Fruit fly (Drosophila melanogaster) whole organism, embryonic: ENCODE measurements around the gene CG16758.
A peak's percentile ranks its signal among the peaks of the same experiment; 100 is the strongest.

Experiments
- Ada2b ChIP-seq: fragments of 200-800 bp; sonication (Bioruptor generic); IDR thresholded peaks from 2 replicates; pipeline ENCODE4 v1.3.6; 2022; ENCODE audit warnings: missing biosample characterization, missing genetic modification characterization
- C15 ChIP-seq: fragments of 200-800 bp; sonication (Bioruptor generic); IDR thresholded peaks from 3 replicates; pipeline ENCODE4 v1.3.6; 2022; ENCODE audit warnings: missing biosample characterization, missing genetic modification characterization
- CG1024 ChIP-seq: fragments of 200-800 bp; sonication (Bioruptor generic); IDR thresholded peaks from 2 replicates; pipeline ENCODE4 v1.3.6; 2022; ENCODE audit warnings: missing biosample characterization, missing genetic modification characterization
- CG10274 ChIP-seq: fragments of 200-800 bp; sonication (Bioruptor generic); optimal IDR thresholded peaks from 3 replicates; lab custom pipeline; 2017; ENCODE audit warnings: missing biosample characterization, mild to moderate bottlenecking, missing genetic modification characterization
- CG10959 ChIP-seq: fragments of 200-800 bp; sonication (Bioruptor generic); IDR thresholded peaks from 2 replicates; pipeline ENCODE4 v1.3.6; 2022; ENCODE audit warnings: missing biosample characterization, missing genetic modification characterization
- CG14441 ChIP-seq: fragments of 200-800 bp; sonication (Bioruptor generic); IDR thresholded peaks from 2 replicates; pipeline ENCODE4 v1.3.6; 2022; ENCODE audit warnings: missing biosample characterization, missing genetic modification characterization
- CG15073 ChIP-seq: fragments of 200-800 bp; sonication (Bioruptor generic); optimal IDR thresholded peaks from 2 replicates; lab custom pipeline; 2016; ENCODE audit warnings: missing biosample characterization, missing genetic modification characterization
- CG1603 ChIP-seq: fragments of 200-800 bp; sonication (Bioruptor generic); optimal IDR thresholded peaks from 2 replicates; lab custom pipeline; 2019; ENCODE audit warnings: missing biosample characterization, mild to moderate bottlenecking, missing genetic modification characterization, moderate library complexity
- CG17612 ChIP-seq: fragments of 200-800 bp; sonication (Bioruptor generic); IDR thresholded peaks from 2 replicates; pipeline ENCODE4 v1.3.6; 2022; ENCODE audit warnings: missing biosample characterization, missing genetic modification characterization
- CG2129 ChIP-seq: fragments of 200-800 bp; sonication (Bioruptor generic); IDR thresholded peaks from 2 replicates; pipeline ENCODE4 v1.3.6; 2022; ENCODE audit warnings: missing biosample characterization, missing genetic modification characterization; ENCODE audit not compliant: partially characterized antibody
- CG2202 ChIP-seq: fragments of 200-800 bp; sonication (Bioruptor generic); optimal IDR thresholded peaks from 2 replicates; lab custom pipeline; 2018; ENCODE audit warnings: missing biosample characterization, mild to moderate bottlenecking, missing genetic modification characterization
- CG2875 ChIP-seq: fragments of 200-800 bp; sonication (Bioruptor generic); optimal IDR thresholded peaks from 2 replicates; lab custom pipeline; 2017; ENCODE audit warnings: missing biosample characterization, mild to moderate bottlenecking, missing genetic modification characterization, missing genetic modification reagents
- CG3726 ChIP-seq: fragments of 200-800 bp; sonication (Bioruptor generic); IDR thresholded peaks from 3 replicates; pipeline ENCODE4, ENCODE4 v1.3.6; 2022; ENCODE audit warnings: missing biosample characterization, missing genetic modification characterization
- CG4282 ChIP-seq: fragments of 200-800 bp; sonication (Bioruptor generic); optimal IDR thresholded peaks from 2 replicates; lab custom pipeline; 2016; ENCODE audit warnings: missing biosample characterization, missing genetic modification characterization
- CG4328 ChIP-seq: fragments of 200-800 bp; sonication (Bioruptor generic); optimal IDR thresholded peaks from 3 replicates; lab custom pipeline; 2017; ENCODE audit warnings: missing biosample characterization, missing genetic modification reagents, missing genetic modification characterization
- CG4404 ChIP-seq: fragments of 200-800 bp; sonication (Bioruptor generic); IDR thresholded peaks from 2 replicates; pipeline ENCODE4 v1.3.6; 2022; ENCODE audit warnings: missing biosample characterization, missing genetic modification characterization
- CG4820 ChIP-seq: fragments of 200-800 bp; sonication (Bioruptor generic); optimal IDR thresholded peaks from 3 replicates; lab custom pipeline; 2016; ENCODE audit warnings: missing biosample characterization, missing genetic modification characterization
- CG5953 ChIP-seq: fragments of 200-800 bp; sonication (Bioruptor generic); IDR thresholded peaks from 2 replicates; pipeline ENCODE4 v1.3.6; 2022; ENCODE audit warnings: missing biosample characterization, missing genetic modification characterization
- CG8359 ChIP-seq: fragments of 200-800 bp; sonication (Bioruptor generic); optimal IDR thresholded peaks from 2 replicates; lab custom pipeline; 2017; ENCODE audit warnings: missing biosample characterization, mild to moderate bottlenecking, missing genetic modification characterization, borderline replicate concordance
- CG8765 ChIP-seq: fragments of 200-800 bp; sonication (Bioruptor generic); IDR thresholded peaks from 2 replicates; pipeline ENCODE4 v1.3.6; 2022; ENCODE audit warnings: missing biosample characterization, missing genetic modification characterization
- CTCF ChIP-seq: fragments of 200-800 bp; sonication (Bioruptor generic); optimal IDR thresholded peaks from 2 replicates; lab custom pipeline; 2017; ENCODE audit warnings: missing biosample characterization, mild to moderate bottlenecking, missing genetic modification characterization, moderate library complexity
- Chrac-16 ChIP-seq: fragments of 200-800 bp; sonication (Bioruptor generic); optimal IDR thresholded peaks from 3 replicates; lab custom pipeline; 2016; ENCODE audit warnings: missing biosample characterization, missing genetic modification characterization
- E2f1 ChIP-seq: fragments of 200-800 bp; sonication (Bioruptor generic); IDR thresholded peaks from 2 replicates; pipeline ENCODE4 v1.3.6; 2022; ENCODE audit warnings: missing biosample characterization, missing genetic modification characterization
- Ets97D ChIP-seq: fragments of 200-800 bp; sonication (Bioruptor generic); optimal IDR thresholded peaks from 3 replicates; lab custom pipeline; 2016; ENCODE audit warnings: missing biosample characterization, missing genetic modification characterization
- Gug ChIP-seq: fragments of 200-800 bp; sonication (Bioruptor generic); IDR thresholded peaks from 4 replicates; pipeline ENCODE4 v1.3.6; 2022; ENCODE audit warnings: missing biosample characterization, missing genetic modification characterization
- HLH3B ChIP-seq: fragments of 200-800 bp; sonication (Bioruptor generic); IDR thresholded peaks from 2 replicates; pipeline ENCODE4 v1.3.6; 2022; ENCODE audit warnings: missing biosample characterization, missing genetic modification characterization
- Hr78 ChIP-seq, 2 experiments: fragments of 200-800 bp in 1 of 2; fragments of >200 bp in 1 of 2; sonication (Bioruptor generic) in 1 of 2; optimal IDR thresholded peaks; 2 replicates each; lab custom pipeline; 2017 to 2019; ENCODE audit warnings: missing biosample characterization in 2 of 2, missing genetic modification characterization in 2 of 2, mild to moderate bottlenecking in 1 of 2, moderate library complexity in 1 of 2
- Kr ChIP-seq: fragments of 200-800 bp; sonication (Bioruptor generic); optimal IDR thresholded peaks from 2 replicates; lab custom pipeline; 2017; ENCODE audit warnings: missing biosample characterization, mild to moderate bottlenecking, missing genetic modification characterization
- Med ChIP-seq: fragments of 200-800 bp; sonication (Bioruptor generic); peaks from one replicate; lab custom pipeline; 2016; ENCODE audit warnings: missing biosample characterization, missing genetic modification characterization, mild to moderate bottlenecking, inconsistent platforms, moderate library complexity
- Mes4 ChIP-seq: fragments of 200-800 bp; sonication (Bioruptor generic); optimal IDR thresholded peaks from 2 replicates; lab custom pipeline; 2016; ENCODE audit warnings: missing biosample characterization, missing genetic modification characterization
- Pdp1 ChIP-seq, 2 experiments: fragments of 200-800 bp; sonication (Bioruptor generic); optimal IDR thresholded peaks; 3 replicates each; lab custom pipeline; 2016; ENCODE audit warnings: missing biosample characterization in 2 of 2, missing genetic modification characterization in 2 of 2, mild to moderate bottlenecking in 1 of 2, moderate library complexity in 1 of 2
- TFAM ChIP-seq: fragments of 200-800 bp; sonication (Bioruptor generic); optimal IDR thresholded peaks from 2 replicates; lab custom pipeline; 2017; ENCODE audit warnings: missing biosample characterization, missing genetic modification characterization, inconsistent platforms
- ase ChIP-seq: fragments of 200-800 bp; sonication (Bioruptor generic); IDR thresholded peaks from 3 replicates; pipeline ENCODE4 v1.3.6; 2022; ENCODE audit warnings: missing biosample characterization, missing genetic modification characterization
- ash1 ChIP-seq: fragments of 200-800 bp; sonication (Bioruptor generic); optimal IDR thresholded peaks from 2 replicates; lab custom pipeline; 2018; ENCODE audit warnings: missing biosample characterization, mild to moderate bottlenecking, missing genetic modification characterization
- bab2 ChIP-seq: fragments of 200-800 bp; sonication (Bioruptor generic); optimal IDR thresholded peaks from 2 replicates; lab custom pipeline; 2016; ENCODE audit warnings: missing biosample characterization, missing genetic modification characterization
- bbx ChIP-seq: fragments of 200-800 bp; sonication (Bioruptor generic); IDR thresholded peaks from 2 replicates; pipeline ENCODE4 v1.3.6; 2022; ENCODE audit warnings: missing biosample characterization, missing genetic modification characterization; ENCODE audit not compliant: partially characterized antibody
- crc ChIP-seq: fragments of 200-800 bp; sonication (Bioruptor generic); optimal IDR thresholded peaks from 2 replicates; lab custom pipeline; 2016; ENCODE audit warnings: missing biosample characterization, missing genetic modification characterization
- dm ChIP-seq: fragments of 200-800 bp; sonication (Bioruptor generic); optimal IDR thresholded peaks from 3 replicates; lab custom pipeline; 2016; ENCODE audit warnings: missing biosample characterization, missing genetic modification characterization
- eve ChIP-seq, 2 experiments: fragments of >200 bp; optimal IDR thresholded peaks; 2 replicates each; lab custom pipeline; 2017; ENCODE audit warnings: missing biosample characterization in 2 of 2, missing genetic modification characterization in 2 of 2
- fd102C ChIP-seq: fragments of 200-800 bp; sonication (Bioruptor generic); optimal IDR thresholded peaks from 2 replicates; lab custom pipeline; 2018; ENCODE audit warnings: missing biosample characterization, mild to moderate bottlenecking, missing genetic modification characterization, moderate library complexity
- grau ChIP-seq: fragments of 200-800 bp; optimal IDR thresholded peaks from 3 replicates; lab custom pipeline; 2019; ENCODE audit warnings: missing biosample characterization, mild to moderate bottlenecking, missing genetic modification characterization, moderate library complexity
- hbn ChIP-seq: fragments of 200-800 bp; sonication (Bioruptor generic); IDR thresholded peaks from 2 replicates; pipeline ENCODE4 v1.3.6; 2022; ENCODE audit warnings: missing biosample characterization, missing genetic modification characterization; ENCODE audit not compliant: partially characterized antibody
- hth ChIP-seq: fragments of >200 bp; optimal IDR thresholded peaks from 2 replicates; lab custom pipeline; 2017; ENCODE audit warnings: inconsistent platforms
- knrl ChIP-seq: fragments of 200-800 bp; sonication (Bioruptor generic); IDR thresholded peaks from 3 replicates; pipeline ENCODE4 v1.3.6; 2022; ENCODE audit warnings: missing biosample characterization, missing genetic modification characterization; ENCODE audit not compliant: partially characterized antibody
- lbe ChIP-seq: fragments of 200-800 bp; sonication (Bioruptor generic); optimal IDR thresholded peaks from 2 replicates; lab custom pipeline; 2016; ENCODE audit warnings: missing biosample characterization, mild to moderate bottlenecking, missing genetic modification characterization
- org-1 ChIP-seq: fragments of 200-800 bp; sonication (Bioruptor generic); optimal IDR thresholded peaks from 2 replicates; lab custom pipeline; 2017; ENCODE audit warnings: missing biosample characterization, missing genetic modification characterization
- sd ChIP-seq: fragments of 200-800 bp; sonication (Bioruptor generic); optimal IDR thresholded peaks from 3 replicates; lab custom pipeline; 2018; ENCODE audit warnings: missing biosample characterization, mild to moderate bottlenecking, missing genetic modification characterization, moderate library complexity
- slbo ChIP-seq: fragments of 200-800 bp; sonication (Bioruptor generic); IDR thresholded peaks from 2 replicates; pipeline ENCODE4 v1.3.6; 2022; ENCODE audit warnings: missing biosample characterization, missing genetic modification characterization
- tap ChIP-seq: fragments of 200-800 bp; optimal IDR thresholded peaks from 3 replicates; lab custom pipeline; 2019; ENCODE audit warnings: missing biosample characterization, mild to moderate bottlenecking, missing genetic modification characterization, moderate library complexity
- vvl ChIP-seq: fragments of 200-800 bp; sonication (Bioruptor generic); IDR thresholded peaks from 2 replicates; pipeline ENCODE4 v1.3.6; 2022; ENCODE audit warnings: missing biosample characterization, missing genetic modification characterization
- wdn ChIP-seq: fragments of 200-800 bp; sonication (Bioruptor generic); IDR thresholded peaks from 2 replicates; pipeline ENCODE4 v1.3.6; 2022; ENCODE audit warnings: missing biosample characterization, missing genetic modification characterization

The CG16758 gene

DNA sequence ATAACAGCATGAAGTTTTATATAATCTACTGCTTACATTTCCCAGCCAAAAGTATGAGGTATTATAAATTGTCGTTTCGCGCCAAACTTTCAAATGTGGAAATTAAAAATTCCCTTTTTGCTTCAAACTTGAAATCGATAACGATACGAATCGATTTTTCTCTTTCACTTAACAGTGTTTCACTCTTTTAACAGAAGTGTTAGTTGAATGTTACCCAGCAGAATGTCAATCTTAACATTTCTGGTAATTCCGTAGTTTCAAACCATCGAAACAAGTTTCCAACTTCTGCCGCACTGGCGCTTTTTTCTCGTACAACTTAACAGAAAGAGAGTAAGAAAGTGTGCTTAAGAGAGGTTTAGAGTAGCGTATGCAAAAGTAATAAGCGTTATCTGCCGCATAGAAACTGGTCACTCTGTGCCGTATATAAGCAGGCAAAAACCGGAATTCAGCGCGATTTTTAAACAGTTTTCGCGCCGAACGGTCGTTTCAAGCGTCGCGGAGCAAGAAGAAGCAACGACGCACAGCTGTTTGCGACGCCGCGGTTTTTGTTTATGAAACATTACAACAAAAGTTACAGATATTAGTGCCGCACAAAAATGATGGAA lies 36.9 kb downstream of the CG16758 start (continued):
- TF ChIP-seq CG17612 (GFP tag; lab: Robert Waterston, UW): no peak
- peak; percentile 81 for TF ChIP-seq CG1603
- no peak for TF ChIP-seq CG15073 (GFP tag; lab: Kevin White, UChicago)
- TF ChIP-seq bbx (GFP tag; lab: Robert Waterston, UW): peak; percentile 51
- TF ChIP-seq TFAM: no peak
- peak; percentile 25; the same call in 1 of the 2 replicates for TF ChIP-seq wdn
- TF ChIP-seq Ets97D (GFP tag; lab: Kevin White, UChicago): peak; percentile 78
- TF ChIP-seq CG5953 (GFP tag; lab: Robert Waterston, UW): peak; percentile 58; the same call in 1 of the 2 replicates
- peak; percentile 29 for TF ChIP-seq Chrac-16 (GFP tag; lab: Kevin White, UChicago)
- TF ChIP-seq Hr78 (GFP tag; optimal IDR thresholded peaks at IDR 0.05; lab: Kevin White, UChicago): no peak
- TF ChIP-seq lbe: peak; percentile 69
- peak in 1 of 2 experiments; percentile 66 for TF ChIP-seq Pdp1 (GFP tag; optimal IDR thresholded peaks at IDR 0.05; lab: Kevin White, UChicago)
- peak; percentile 52 for TF ChIP-seq grau (tag; lab: Kevin White, UChicago)
- peak; percentile 2 for TF ChIP-seq CG4328 (GFP tag; lab: Kevin White, UChicago)
- peak; percentile 67 for TF ChIP-seq hbn (GFP tag; lab: Robert Waterston, UW)
- no peak for TF ChIP-seq Ada2b (GFP tag; lab: Robert Waterston, UW)
- TF ChIP-seq CG2202 (tag; lab: Kevin White, UChicago): peak; percentile 20
- TF ChIP-seq sd (tag; lab: Kevin White, UChicago): peak; percentile 72
- TF ChIP-seq hth (lab: Kevin White, UChicago): no peak
- TF ChIP-seq ash1 (GFP tag; lab: Kevin White, UChicago): no peak
- TF ChIP-seq bab2: no peak
- TF ChIP-seq fd102C (GFP tag; lab: Kevin White, UChicago): peak; percentile 56
- no peak for TF ChIP-seq CG3726 (GFP tag; lab: Robert Waterston, UW)
- peak in 1 of 2 experiments; percentile 67 for TF ChIP-seq eve (GFP tag; optimal IDR thresholded peaks at IDR 0.05; lab: Kevin White, UChicago)
- TF ChIP-seq CG14441 (GFP tag; lab: Robert Waterston, UW): peak; percentile 28; the same call in 1 of the 2 replicates
- no peak for TF ChIP-seq crc
- TF ChIP-seq dm (GFP tag; lab: Kevin White, UChicago): no peak
- peak; percentile 98 for TF ChIP-seq CTCF
- 0 out of 2 replicates have a peak, but pooled peaks have one; percentile 11 for TF ChIP-seq CG1024 (GFP tag; lab: Robert Waterston, UW)
- no peak for TF ChIP-seq org-1
- TF ChIP-seq CG10274 (GFP tag; lab: Kevin White, UChicago): no peak
- no peak for TF ChIP-seq CG4820 (GFP tag; lab: Kevin White, UChicago)
- peak; percentile 41 for TF ChIP-seq Mes4
- peak; percentile 10; the same call in 1 of the 2 replicates for TF ChIP-seq CG8765
- TF ChIP-seq E2f1: peak; percentile 60
- TF ChIP-seq tap: no peak
- no peak for TF ChIP-seq HLH3B (GFP tag; lab: Robert Waterston, UW)
- peak; percentile 37 for TF ChIP-seq CG4282 (GFP tag; lab: Kevin White, UChicago)
- TF ChIP-seq knrl (GFP tag; lab: Robert Waterston, UW): peak; percentile 54; the same call in 1 of the 3 replicates
- peak; percentile 32 for TF ChIP-seq CG2875
- TF ChIP-seq ase (GFP tag; lab: Robert Waterston, UW): no peak
- TF ChIP-seq CG8359 (GFP tag; lab: Kevin White, UChicago): peak; percentile 87
- no peak for TF ChIP-seq CG10959 (GFP tag; lab: Robert Waterston, UW)
- TF ChIP-seq slbo (GFP tag; lab: Robert Waterston, UW): peak; percentile 22; the same call in 1 of the 2 replicates
- TF ChIP-seq CG4404: no peak
- TF ChIP-seq Med (GFP tag; lab: Kevin White, UChicago): peak; percentile 92
- TF ChIP-seq CG2129 (GFP tag; lab: Robert Waterston, UW): no peak
- TF ChIP-seq Kr (GFP tag; lab: Kevin White, UChicago): peak; percentile 4
- no peak for TF ChIP-seq C15
- TF ChIP-seq Gug (GFP tag; lab: Robert Waterston, UW): 0 out of 4 replicates have a peak, but pooled peaks have one; percentile 8
- peak; percentile 86 for TF ChIP-seq vvl (GFP tag; lab: Robert Waterston, UW)
